Fruit fly (Drosophila melanogaster) whole organism, embryonic: ENCODE results near the gene CG14088.

Source experiments
- ATbp ChIP-seq: fragments of 200-800 bp; sonication (Bioruptor generic); optimal IDR thresholded peaks from 2 replicates; lab custom pipeline; 2017; ENCODE audit warnings: missing biosample characterization, mild to moderate bottlenecking, missing genetic modification characterization, missing genetic modification reagents
- B-H2 ChIP-seq: fragments of 200-800 bp; sonication (Bioruptor generic); optimal IDR thresholded peaks from 2 replicates; lab custom pipeline; 2018; ENCODE audit warnings: missing biosample characterization, mild to moderate bottlenecking, missing genetic modification characterization
- C15 ChIP-seq: fragments of 200-800 bp; sonication (Bioruptor generic); IDR thresholded peaks from 3 replicates; pipeline ENCODE4 v1.3.6; 2022; ENCODE audit warnings: missing biosample characterization, missing genetic modification characterization
- CG10147 ChIP-seq: fragments of 200-800 bp; sonication (Bioruptor generic); optimal IDR thresholded peaks from 2 replicates; lab custom pipeline; 2019; ENCODE audit warnings: missing biosample characterization, mild to moderate bottlenecking, missing genetic modification characterization, moderate library complexity
- CG12299 ChIP-seq: fragments of 200-800 bp; sonication (Bioruptor generic); optimal IDR thresholded peaks from 2 replicates; lab custom pipeline; 2018; ENCODE audit warnings: missing biosample characterization, mild to moderate bottlenecking, missing genetic modification characterization
- CG14050 ChIP-seq: fragments of 200-800 bp; sonication (Bioruptor generic); IDR thresholded peaks from 3 replicates; pipeline ENCODE4 v1.3.6; 2022; ENCODE audit warnings: missing biosample characterization, missing genetic modification characterization
- CG1602 ChIP-seq: fragments of 200-800 bp; sonication (Bioruptor generic); optimal IDR thresholded peaks from 3 replicates; lab custom pipeline; 2016; ENCODE audit warnings: missing biosample characterization, missing genetic modification characterization
- CG1603 ChIP-seq: fragments of 200-800 bp; sonication (Bioruptor generic); optimal IDR thresholded peaks from 2 replicates; lab custom pipeline; 2019; ENCODE audit warnings: missing biosample characterization, mild to moderate bottlenecking, missing genetic modification characterization, moderate library complexity
- CG18476 ChIP-seq: fragments of 200-800 bp; sonication (Bioruptor generic); optimal IDR thresholded peaks from 2 replicates; lab custom pipeline; 2016; ENCODE audit warnings: missing biosample characterization, mild to moderate bottlenecking, missing genetic modification characterization
- CG18599 ChIP-seq: fragments of 200-800 bp; sonication (Bioruptor generic); optimal IDR thresholded peaks from 3 replicates; lab custom pipeline; 2017; ENCODE audit warnings: missing biosample characterization, missing genetic modification characterization, mild to moderate bottlenecking, moderate library complexity, missing genetic modification reagents
- CG3163 ChIP-seq: fragments of 200-800 bp; sonication (Bioruptor generic); optimal IDR thresholded peaks from 3 replicates; lab custom pipeline; 2016; ENCODE audit warnings: missing biosample characterization, missing genetic modification characterization
- CG6654 ChIP-seq: fragments of 200-800 bp; sonication (Bioruptor generic); optimal IDR thresholded peaks from 2 replicates; lab custom pipeline; 2017; ENCODE audit warnings: missing biosample characterization, mild to moderate bottlenecking, missing genetic modification characterization
- CG7271 ChIP-seq: fragments of 200-800 bp; sonication (Bioruptor generic); optimal IDR thresholded peaks from 2 replicates; lab custom pipeline; 2018; ENCODE audit warnings: missing biosample characterization, mild to moderate bottlenecking, missing genetic modification characterization, moderate library complexity
- CG8944 ChIP-seq: fragments of 200-800 bp; sonication (Bioruptor generic); optimal IDR thresholded peaks from 3 replicates; lab custom pipeline; 2016; ENCODE audit warnings: missing biosample characterization, missing genetic modification characterization
- Camta ChIP-seq: fragments of 200-800 bp; sonication (Bioruptor generic); optimal IDR thresholded peaks from 2 replicates; lab custom pipeline; 2016; ENCODE audit warnings: missing biosample characterization, missing genetic modification characterization
- D19A ChIP-seq: fragments of 200-800 bp; optimal IDR thresholded peaks from 3 replicates; lab custom pipeline; 2019; ENCODE audit warnings: missing biosample characterization, mild to moderate bottlenecking, missing genetic modification characterization, moderate library complexity
- Dip3 ChIP-seq: fragments of 200-800 bp; sonication (Bioruptor generic); optimal IDR thresholded peaks from 3 replicates; lab custom pipeline; 2016; ENCODE audit warnings: missing biosample characterization, missing genetic modification characterization
- Drgx ChIP-seq: fragments of 200-800 bp; sonication (Bioruptor generic); IDR thresholded peaks from 2 replicates; pipeline ENCODE4 v1.3.6; 2022; ENCODE audit warnings: missing biosample characterization, missing genetic modification characterization
- Hr51 ChIP-seq, 2 experiments: fragments of 200-800 bp; sonication (Bioruptor generic); optimal IDR thresholded peaks; 2 replicates in 1 of 2; 3 replicates in 1 of 2; lab custom pipeline; 2016 to 2018; ENCODE audit warnings: missing biosample characterization in 2 of 2, missing genetic modification characterization in 2 of 2, mild to moderate bottlenecking in 1 of 2, moderate library complexity in 1 of 2
- Kr ChIP-seq: fragments of 200-800 bp; sonication (Bioruptor generic); optimal IDR thresholded peaks from 2 replicates; lab custom pipeline; 2017; ENCODE audit warnings: missing biosample characterization, mild to moderate bottlenecking, missing genetic modification characterization
- Mad ChIP-seq: fragments of 200-800 bp; sonication (Bioruptor generic); optimal IDR thresholded peaks from 2 replicates; lab custom pipeline; 2016; ENCODE audit warnings: missing biosample characterization, missing genetic modification characterization
- Scr ChIP-seq: fragments of 200-800 bp; sonication (Bioruptor generic); IDR thresholded peaks from 2 replicates; pipeline ENCODE4 v1.3.6; 2022; ENCODE audit warnings: missing biosample characterization, missing genetic modification characterization; ENCODE audit not compliant: partially characterized antibody
- Stat92E ChIP-seq, 3 experiments: fragments of >200 bp in 2 of 3; fragments of 200-800 bp in 1 of 3; sonication (Bioruptor generic) in 1 of 3; optimal IDR thresholded peaks; 2 replicates each; lab custom pipeline; 2017 to 2019; ENCODE audit warnings: missing biosample characterization in 3 of 3, missing genetic modification characterization in 3 of 3, mild to moderate bottlenecking in 1 of 3, moderate library complexity in 1 of 3
- Vsx1 ChIP-seq: fragments of 200-800 bp; sonication (Bioruptor generic); optimal IDR thresholded peaks from 2 replicates; lab custom pipeline; 2017; ENCODE audit warnings: missing biosample characterization, mild to moderate bottlenecking, missing genetic modification characterization, missing genetic modification reagents
- az2 ChIP-seq: fragments of 200-800 bp; sonication (Bioruptor generic); optimal IDR thresholded peaks from 3 replicates; lab custom pipeline; 2016; ENCODE audit warnings: missing biosample characterization, missing genetic modification characterization
- bab2 ChIP-seq: fragments of 200-800 bp; sonication (Bioruptor generic); optimal IDR thresholded peaks from 2 replicates; lab custom pipeline; 2016; ENCODE audit warnings: missing biosample characterization, missing genetic modification characterization
- bsh ChIP-seq, 2 experiments: fragments of 200-800 bp; sonication (Bioruptor generic); optimal IDR thresholded peaks; 2 replicates each; lab custom pipeline; 2017 to 2018; ENCODE audit warnings: mild to moderate bottlenecking in 2 of 2, missing biosample characterization in 2 of 2, missing genetic modification characterization in 2 of 2, moderate library complexity in 1 of 2
- chm ChIP-seq: fragments of 200-800 bp; sonication (Bioruptor generic); IDR thresholded peaks from 2 replicates; pipeline ENCODE4 v1.3.6; 2022; ENCODE audit warnings: missing biosample characterization, missing genetic modification characterization
- danr ChIP-seq: fragments of 200-800 bp; sonication (Bioruptor generic); IDR thresholded peaks from 2 replicates; pipeline ENCODE4 v1.3.6; 2022; ENCODE audit warnings: missing biosample characterization, missing genetic modification characterization
- disco-r ChIP-seq: fragments of 200-800 bp; sonication (Bioruptor generic); optimal IDR thresholded peaks from 2 replicates; lab custom pipeline; 2016; ENCODE audit warnings: missing biosample characterization, missing genetic modification characterization
- ems ChIP-seq: fragments of 200-800 bp; sonication (Bioruptor generic); optimal IDR thresholded peaks from 3 replicates; lab custom pipeline; 2016; ENCODE audit warnings: missing biosample characterization, missing genetic modification characterization
- eyg ChIP-seq: fragments of 200-800 bp; sonication (Bioruptor generic); optimal IDR thresholded peaks from 3 replicates; lab custom pipeline; 2016; ENCODE audit warnings: missing biosample characterization, missing genetic modification characterization
- grn ChIP-seq: fragments of 200-800 bp; sonication (Bioruptor generic); optimal IDR thresholded peaks from 3 replicates; lab custom pipeline; 2017; ENCODE audit warnings: missing biosample characterization, missing genetic modification characterization
- her ChIP-seq: fragments of 200-800 bp; sonication (Bioruptor generic); optimal IDR thresholded peaks from 2 replicates; lab custom pipeline; 2016; ENCODE audit warnings: missing biosample characterization, missing genetic modification characterization
- inv ChIP-seq: fragments of 200-800 bp; sonication (Bioruptor generic); IDR thresholded peaks from 2 replicates; pipeline ENCODE4 v1.3.6; 2022; ENCODE audit warnings: missing biosample characterization, missing genetic modification characterization; ENCODE audit not compliant: partially characterized antibody
- knrl ChIP-seq: fragments of 200-800 bp; sonication (Bioruptor generic); IDR thresholded peaks from 3 replicates; pipeline ENCODE4 v1.3.6; 2022; ENCODE audit warnings: missing biosample characterization, missing genetic modification characterization; ENCODE audit not compliant: partially characterized antibody
- lilli ChIP-seq: fragments of 200-800 bp; sonication (Bioruptor generic); optimal IDR thresholded peaks from 3 replicates; lab custom pipeline; 2016; ENCODE audit warnings: missing biosample characterization, missing genetic modification characterization
- luna ChIP-seq: fragments of 200-800 bp; sonication (Bioruptor generic); optimal IDR thresholded peaks from 2 replicates; lab custom pipeline; 2016; ENCODE audit warnings: missing biosample characterization, missing genetic modification characterization
- onecut ChIP-seq: fragments of 200-800 bp; sonication (Bioruptor generic); IDR thresholded peaks from 2 replicates; pipeline ENCODE4 v1.3.6; 2022; ENCODE audit warnings: missing biosample characterization, missing genetic modification characterization
- p53 ChIP-seq: fragments of 200-800 bp; sonication (Bioruptor generic); optimal IDR thresholded peaks from 2 replicates; lab custom pipeline; 2016; ENCODE audit warnings: missing biosample characterization, missing genetic modification characterization
- peb ChIP-seq: fragments of 200-800 bp; sonication (Bioruptor generic); IDR thresholded peaks from 2 replicates; pipeline ENCODE4 v1.3.6; 2022; ENCODE audit warnings: missing biosample characterization, missing genetic modification characterization
- sd ChIP-seq: fragments of 200-800 bp; sonication (Bioruptor generic); optimal IDR thresholded peaks from 3 replicates; lab custom pipeline; 2018; ENCODE audit warnings: missing biosample characterization, mild to moderate bottlenecking, missing genetic modification characterization, moderate library complexity
- sens-2 ChIP-seq: fragments of 200-800 bp; sonication (Bioruptor generic); IDR thresholded peaks from 2 replicates; pipeline ENCODE4 v1.3.6; 2022; ENCODE audit warnings: missing biosample characterization, missing genetic modification characterization
- seq ChIP-seq: fragments of 200-800 bp; sonication (Bioruptor generic); IDR thresholded peaks from 2 replicates; pipeline ENCODE4 v1.3.6; 2022; ENCODE audit warnings: missing biosample characterization, missing genetic modification characterization
- sima ChIP-seq: fragments of 200-800 bp; sonication (Bioruptor generic); optimal IDR thresholded peaks from 2 replicates; lab custom pipeline; 2016; ENCODE audit warnings: missing biosample characterization, missing genetic modification characterization
- sr ChIP-seq: fragments of 200-800 bp; sonication (Bioruptor generic); IDR thresholded peaks from 3 replicates; pipeline ENCODE4 v1.3.6; 2022; ENCODE audit warnings: missing biosample characterization, missing genetic modification characterization
- stc ChIP-seq: fragments of 200-800 bp; sonication (Bioruptor generic); IDR thresholded peaks from 2 replicates; pipeline ENCODE4 v1.3.6; 2022; ENCODE audit warnings: missing biosample characterization, missing genetic modification characterization
- stwl ChIP-seq: fragments of 200-800 bp; sonication (Bioruptor generic); optimal IDR thresholded peaks from 3 replicates; lab custom pipeline; 2018; ENCODE audit warnings: missing biosample characterization, mild to moderate bottlenecking, missing genetic modification characterization, moderate library complexity
- tin ChIP-seq: fragments of 200-800 bp; sonication (Bioruptor generic); optimal IDR thresholded peaks from 3 replicates; lab custom pipeline; 2016; ENCODE audit warnings: missing biosample characterization, missing genetic modification characterization
- zfh2 ChIP-seq: fragments of 200-800 bp; sonication (Bioruptor generic); optimal IDR thresholded peaks from 2 replicates; lab custom pipeline; 2016; ENCODE audit warnings: missing biosample characterization, missing genetic modification characterization

Gene CG14088

DNA sequence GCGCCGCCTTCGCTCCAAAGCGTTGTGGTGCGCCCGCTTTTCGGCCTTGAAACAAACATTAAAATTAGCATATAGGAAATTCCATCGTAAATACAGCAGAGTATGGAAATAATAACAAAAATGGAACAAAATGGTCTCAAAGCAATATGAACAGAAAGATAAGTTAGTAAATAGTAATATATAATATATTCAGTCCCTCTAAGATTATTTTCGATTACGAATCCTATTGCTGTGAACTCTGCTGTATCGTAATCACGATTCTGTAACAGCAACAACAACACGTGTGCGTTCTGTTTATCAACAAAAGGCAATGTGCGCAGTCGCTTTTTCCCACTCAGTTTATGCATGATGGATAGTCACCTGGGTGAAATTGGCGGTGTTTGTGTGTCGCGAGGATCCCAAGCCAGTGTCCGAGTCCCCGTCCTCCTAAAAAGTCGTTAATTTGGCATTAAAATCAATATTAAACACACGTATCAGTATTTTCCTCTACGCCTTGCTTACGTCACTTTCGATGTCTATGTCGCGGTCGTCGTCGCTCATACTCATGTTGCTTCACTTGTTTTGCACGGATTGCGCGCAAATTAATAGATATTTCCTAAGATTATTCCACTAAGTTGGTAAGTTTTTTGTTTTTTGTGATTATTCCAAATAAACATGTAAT is 6.8 kb downstream of the CG14088 start, which contains the start of the genes CG42374 and Mettl5 (continued):
- TF ChIP-seq Hr51 (GFP tag; optimal IDR thresholded peaks at IDR 0.05; lab: Kevin White, UChicago) (peak in 1 of 2 experiments; percentile 60), Kr (GFP tag; lab: Kevin White, UChicago) (no peak), bsh (GFP tag; optimal IDR thresholded peaks at IDR 0.05; lab: Kevin White, UChicago) (peak in 1 of 2 experiments; percentile 62), eyg (GFP tag; lab: Kevin White, UChicago) (no peak), peb (GFP tag; lab: Robert Waterston, UW) (no peak), Drgx (peak; percentile 76), CG12299 (no peak), grn (peak; percentile 59), zfh2 (GFP tag; lab: Kevin White, UChicago) (no peak), Vsx1 (no peak), p53 (GFP tag; lab: Kevin White, UChicago) (no peak), tin (no peak), C15 (GFP tag; lab: Robert Waterston, UW) (no peak), CG6654 (GFP tag; lab: Kevin White, UChicago) (no peak), bab2 (no peak), Camta (GFP tag; lab: Kevin White, UChicago) (no peak), Mad (GFP tag; lab: Kevin White, UChicago) (no peak), Stat92E (GFP tag; optimal IDR thresholded peaks at IDR 0.05; lab: Kevin White, UChicago) (no peak), CG18599 (GFP tag; lab: Kevin White, UChicago) (peak; percentile 45), CG10147 (GFP tag; lab: Kevin White, UChicago) (peak; percentile 17), CG3163 (no peak), CG1602 (GFP tag; lab: Kevin White, UChicago) (no peak), CG1603 (tag; lab: Kevin White, UChicago) (peak; percentile 46), CG14050 (GFP tag; lab: Robert Waterston, UW) (no peak), B-H2 (GFP tag; lab: Kevin White, UChicago) (no peak), seq (GFP tag; lab: Robert Waterston, UW) (peak; percentile 62; the same call in 1 of the 2 replicates), az2 (GFP tag; lab: Kevin White, UChicago) (peak; percentile 44), ems (GFP tag; lab: Kevin White, UChicago) (no peak), lilli (GFP tag; lab: Kevin White, UChicago) (peak; percentile 13), onecut (GFP tag; lab: Robert Waterston, UW) (0 out of 2 replicates have a peak, but pooled peaks have one; percentile 4), inv (GFP tag; lab: Robert Waterston, UW) (no peak), CG7271 (tag; lab: Kevin White, UChicago) (no peak), knrl (GFP tag; lab: Robert Waterston, UW) (no peak), chm (GFP tag; lab: Robert Waterston, UW) (no peak), her (GFP tag; lab: Kevin White, UChicago) (no peak), stwl (tag; lab: Kevin White, UChicago) (no peak), luna (no peak), Dip3 (GFP tag; lab: Kevin White, UChicago) (no peak), sens-2 (no peak), stc (GFP tag; lab: Robert Waterston, UW) (peak; percentile 61; the same call in 1 of the 2 replicates), sd (tag; lab: Kevin White, UChicago) (peak; percentile 27), sr (GFP tag; lab: Robert Waterston, UW) (no peak), CG8944 (GFP tag; lab: Kevin White, UChicago) (no peak), D19A (tag; lab: Kevin White, UChicago) (peak; percentile 32), danr (GFP tag; lab: Robert Waterston, UW) (no peak), sima (GFP tag; lab: Kevin White, UChicago) (no peak), ATbp (GFP tag; lab: Kevin White, UChicago) (no peak), Scr (GFP tag; lab: Robert Waterston, UW) (no peak), disco-r (no peak), CG18476 (peak; percentile 17)
